Worm (Caenorhabditis elegans): Measurements from ENCODE around the gene sdz-33.

The sdz-33 gene

ce11 chrIII:11902782-11903181 is 4.5 kb upstream of the sdz-33 start:
- TF ChIP-seq egrh-3 (GFP tag; IDR thresholded peaks at IDR 0.05), result peak; percentile 43; the same call in 1 of the 2 replicates
- no peak for TF ChIP-seq akir-1 (GFP tag; optimal IDR thresholded peaks at IDR 0.05)
- no peak for TF ChIP-seq nhr-80 (tag; optimal IDR thresholded peaks at IDR 0.05)
- TF ChIP-seq zfh-2 (GFP tag; conservative IDR thresholded peaks at IDR 0.05), result peak; percentile 71
- TF ChIP-seq mcd-1 (GFP tag; IDR thresholded peaks at IDR 0.05), result 0 out of 2 replicates have a peak, but pooled peaks have one; percentile 14

- TF ChIP-seq ceh-100 (GFP tag; IDR thresholded peaks at IDR 0.05) (no peak), cebp-1 (GFP tag; IDR thresholded peaks at IDR 0.05) (no peak), cebp-1 (tag; optimal IDR thresholded peaks at IDR 0.05) (no peak), F37B4.10 (GFP tag; IDR thresholded peaks at IDR 0.05) (no peak), aptf-2 (GFP tag; conservative IDR thresholded peaks at IDR 0.05) (no peak), bed-1 (GFP tag; IDR thresholded peaks at IDR 0.05) (no peak), him-1 (tag; optimal IDR thresholded peaks at IDR 0.05) (no peak), akir-1 (GFP tag; optimal IDR thresholded peaks at IDR 0.05) (no peak), atf-7 (tag; optimal IDR thresholded peaks at IDR 0.05) (no peak), ceh-79 (tag; optimal IDR thresholded peaks at IDR 0.05) (no peak), nfyb-1 (GFP tag; IDR thresholded peaks at IDR 0.05) (no peak), mxl-1 (tag; optimal IDR thresholded peaks at IDR 0.05) (no peak), egrh-3 (GFP tag; IDR thresholded peaks at IDR 0.05) (no peak), T07F8.4 (tag; optimal IDR thresholded peaks at IDR 0.05) (no peak), bed-2 (GFP tag; IDR thresholded peaks at IDR 0.05) (no peak)
Observed at ce11 chrIII:11908660-11909059, 1.4 kb downstream of the sdz-33 start, which contains the start of gene fbxb-24. Gene fbxb-24, plus strand, starts transcription at chrIII:11908960.

- TF ChIP-seq nfyb-1 (GFP tag; IDR thresholded peaks at IDR 0.05) (no peak), fkh-3 (tag; optimal IDR thresholded peaks at IDR 0.05) (no peak), bed-2 (GFP tag; IDR thresholded peaks at IDR 0.05) (no peak), lir-1 (GFP tag; conservative IDR thresholded peaks at IDR 0.05) (no peak), somi-1 (GFP tag; optimal IDR thresholded peaks at IDR 0.05) (no peak), ets-4 (GFP tag; optimal IDR thresholded peaks at IDR 0.05) (no peak), ama-1 (optimal IDR thresholded peaks at IDR 0.05) (no peak), ama-1 (GFP tag; optimal IDR thresholded peaks at IDR 0.05) (no peak), nhr-179 (tag; optimal IDR thresholded peaks at IDR 0.05) (no peak)
Observed at ce11 chrIII:11909778-11910177, 2.5 kb downstream of the sdz-33 start, which contains the start of gene faah-4. Gene faah-4, minus strand, starts transcription at chrIII:11909878.

- TF ChIP-seq fkh-3 (tag; optimal IDR thresholded peaks at IDR 0.05), result no peak
- TF ChIP-seq nfya-1 (tag; optimal IDR thresholded peaks at IDR 0.05; ENCODE audit: borderline replicate concordance, insufficient read depth), result no peak
- no peak for TF ChIP-seq ceh-91 (GFP tag; IDR thresholded peaks at IDR 0.05)
- no peak for TF ChIP-seq ztf-3 (GFP tag; optimal IDR thresholded peaks at IDR 0.05)
- TF ChIP-seq F49E8.2 (tag; optimal IDR thresholded peaks at IDR 0.05; ENCODE audit: insufficient read depth), result no peak
Observed at ce11 chrIII:11914220-11914619, 6.9 kb downstream of the sdz-33 start, which contains the start of gene Y56A3A.16. Gene Y56A3A.16, minus strand, starts transcription at chrIII:11914320.

- TF ChIP-seq ceh-91 (GFP tag; IDR thresholded peaks at IDR 0.05) (no peak), ekl-4 (GFP tag; IDR thresholded peaks at IDR 0.05) (no peak), him-1 (tag; optimal IDR thresholded peaks at IDR 0.05) (no peak), K11D2.4 (GFP tag; IDR thresholded peaks at IDR 0.05) (no peak), lin-54 (GFP tag; optimal IDR thresholded peaks at IDR 0.05) (peak; percentile 45), nhr-120 (GFP tag; IDR thresholded peaks at IDR 0.05) (no peak), ZK185.1 (tag; optimal IDR thresholded peaks at IDR 0.05; ENCODE audit: poor library complexity, severe bottlenecking) (no peak), let-607 (tag; optimal IDR thresholded peaks at IDR 0.05) (peak in 1 of 2 experiments; percentile 17), sea-2 (GFP tag; IDR thresholded peaks at IDR 0.05) (no peak), hmg-1.2 (GFP tag; IDR thresholded peaks at IDR 0.05) (0 out of 2 replicates have a peak, but pooled peaks have one; percentile 3), nhr-90 (tag; optimal IDR thresholded peaks at IDR 0.05) (no peak), aptf-2 (GFP tag; conservative IDR thresholded peaks at IDR 0.05) (no peak), ceh-40 (GFP tag; IDR thresholded peaks at IDR 0.05) (no peak), ets-4 (GFP tag; optimal IDR thresholded peaks at IDR 0.05) (no peak), B0019.2 (GFP tag; conservative IDR thresholded peaks at IDR 0.05) (no peak), aptf-3 (GFP tag; IDR thresholded peaks at IDR 0.05) (no peak), Y79H2A.3 (GFP tag; conservative IDR thresholded peaks at IDR 0.05) (no peak), mel-28 (tag; optimal IDR thresholded peaks at IDR 0.05; ENCODE audit: borderline replicate concordance) (no peak)
Observed at ce11 chrIII:11915666-11916065, 8.4 kb downstream of the sdz-33 start, which contains the start of the genes ndab-1 and npp-16. Gene ndab-1, minus strand, starts transcription at chrIII:11915712. Gene npp-16, plus strand, starts transcription at chrIII:11915928.

Measured in whole organism, young adult.